Worm (Caenorhabditis elegans) whole organism, midembryonic: ENCODE measurements around the gene ztf-31.

Experiments used
- cog-1 ChIP-seq: sonication (generic microtip); optimal IDR thresholded peaks from 2 replicates; lab custom pipeline; 2016; ENCODE audit warnings: missing genetic modification characterization, missing compliant biosample characterization
- flt-1 ChIP-seq: fragments of 200-800 bp; sonication (Bioruptor generic); IDR thresholded peaks from 2 replicates; pipeline ENCODE4 v1.3.6; 2022; ENCODE audit warnings: missing genetic modification characterization, missing compliant biosample characterization
- klf-2 ChIP-seq: fragments of 200-800 bp; sonication (Bioruptor generic); conservative IDR thresholded peaks from 2 replicates; pipeline ENCODE4 v1.3.6; 2022; ENCODE audit warnings: missing genetic modification reagents, missing genetic modification characterization, missing compliant biosample characterization
- med-1 ChIP-seq: sonication (generic microtip); optimal IDR thresholded peaks from 2 replicates; lab custom pipeline; 2017; ENCODE audit warnings: missing genetic modification characterization, mild to moderate bottlenecking, missing compliant biosample characterization, antibody characterized with exemption, missing genetic modification reagents; ENCODE audit not compliant: insufficient read depth
- ref-1 ChIP-seq: fragments of 200-800 bp; sonication (Bioruptor generic); conservative IDR thresholded peaks from 2 replicates; pipeline ENCODE4 v1.3.6; 2022; ENCODE audit warnings: missing genetic modification reagents, missing genetic modification characterization, missing compliant biosample characterization
- tab-1 ChIP-seq: fragments of 200-800 bp; sonication (Bioruptor generic); IDR thresholded peaks from 2 replicates; pipeline ENCODE4 v1.3.6; 2022; ENCODE audit warnings: missing genetic modification characterization, missing compliant biosample characterization
- ztf-23 ChIP-seq: fragments of 200-800 bp; sonication (Bioruptor generic); IDR thresholded peaks from 2 replicates; pipeline ENCODE4 v1.3.6; 2022; ENCODE audit warnings: missing genetic modification reagents, missing genetic modification characterization, missing compliant biosample characterization
- ztf-29 ChIP-seq: fragments of 200-800 bp; sonication (Bioruptor generic); IDR thresholded peaks from 2 replicates; pipeline ENCODE4 v1.3.6; 2022; ENCODE audit warnings: missing genetic modification reagents, missing genetic modification characterization, missing compliant biosample characterization

DNA sequence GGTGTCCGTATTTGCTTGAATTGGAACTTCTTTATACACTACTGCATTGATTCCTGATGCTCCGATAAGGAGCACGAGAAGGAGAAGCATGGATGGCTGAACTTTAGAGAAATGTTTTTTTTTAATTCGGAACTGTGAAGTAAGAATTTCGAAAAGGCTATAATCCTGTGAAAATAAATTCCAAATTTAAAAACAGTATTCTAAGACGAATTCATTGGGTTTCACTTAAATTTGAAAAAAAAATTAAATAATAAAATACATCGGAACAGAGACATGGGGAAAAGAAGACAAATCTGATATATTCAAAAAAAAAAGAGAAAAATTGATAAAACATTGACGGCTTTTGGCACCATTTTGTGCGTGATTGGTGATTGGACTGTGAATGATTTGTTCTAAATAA is 44.6 kb downstream of the ztf-31 start, which contains the start of gene pho-5:
- no peak for TF ChIP-seq ztf-23
- no peak for TF ChIP-seq flt-1 (GFP tag; lab: Robert Waterston, UW)
- TF ChIP-seq cog-1 (tag; lab: Kevin White, UChicago): no peak
- TF ChIP-seq med-1 (GFP tag; lab: Kevin White, UChicago): no peak
- no peak for TF ChIP-seq tab-1
- no peak for TF ChIP-seq ref-1 (GFP tag; lab: Robert Waterston, UW)
- no peak for TF ChIP-seq klf-2 (GFP tag; lab: Robert Waterston, UW)
- no peak for TF ChIP-seq ztf-29 (GFP tag; lab: Robert Waterston, UW)
